Fruit fly (Drosophila melanogaster): ENCODE results near the gene D19B.

DNA sequence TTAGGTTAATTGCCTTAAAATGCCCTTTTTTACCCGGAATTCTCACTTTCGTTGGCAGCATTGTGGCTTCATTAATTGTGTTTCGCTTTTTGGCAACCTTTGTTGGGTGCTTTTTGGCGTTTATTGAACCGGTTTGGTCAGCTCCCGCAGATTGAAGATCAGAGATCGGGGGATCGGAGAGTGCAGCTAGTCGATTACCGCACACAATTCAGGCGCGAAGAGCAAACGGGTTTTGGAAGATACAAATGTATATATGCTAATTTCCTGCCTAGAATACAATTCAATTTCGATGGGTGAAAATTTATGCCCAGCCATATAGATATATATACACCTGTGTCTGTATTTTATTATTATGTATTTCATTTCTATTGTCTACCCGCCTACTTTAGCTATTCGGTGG lies 43.2 kb downstream of the D19B start:
- no peak for TF ChIP-seq CG8478 (optimal IDR thresholded peaks at IDR 0.05)
- no peak for TF ChIP-seq psq (optimal IDR thresholded peaks at IDR 0.05)
- TF ChIP-seq Dll (optimal IDR thresholded peaks at IDR 0.05): no peak
- no peak for TF ChIP-seq pan (optimal IDR thresholded peaks at IDR 0.05)
